Worm (Caenorhabditis elegans): ENCODE results near the gene gcy-8.

Gene gcy-8

DNA sequence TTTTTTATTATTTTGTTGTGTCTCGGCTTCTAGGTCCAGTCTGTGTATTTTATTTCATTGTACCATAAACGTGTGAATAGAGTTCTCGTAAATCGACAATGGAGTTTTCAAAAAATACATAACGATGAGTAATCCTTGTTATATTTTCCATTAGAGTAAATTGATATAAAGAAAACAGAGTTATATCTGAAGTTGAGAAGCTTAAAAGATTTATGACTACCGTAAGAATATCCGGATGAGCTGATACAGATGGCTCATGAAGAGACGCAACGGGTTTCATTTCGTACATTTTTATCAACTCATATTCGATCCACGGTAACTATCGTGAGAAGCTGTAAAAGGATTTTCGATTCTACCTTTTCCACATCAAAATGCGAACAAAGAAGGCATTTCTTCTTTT, at the start of gene gcy-8:
Gene gcy-8 (plus strand): TSS at position 301 of the 400 bp plus-strand sequence.
- no peak for TF ChIP-seq ceh-31 (tag; optimal IDR thresholded peaks at IDR 0.05)
- no peak for TF ChIP-seq pat-9 (tag; optimal IDR thresholded peaks at IDR 0.05)
- TF ChIP-seq sox-4 (tag; optimal IDR thresholded peaks at IDR 0.05) = no peak
- TF ChIP-seq syd-9 (tag; optimal IDR thresholded peaks at IDR 0.05) = no peak
- TF ChIP-seq ceh-18 (tag; optimal IDR thresholded peaks at IDR 0.05) = no peak
- no peak for TF ChIP-seq C38D4.7 (GFP tag; optimal IDR thresholded peaks at IDR 0.05)
- TF ChIP-seq ceh-6 (GFP tag; optimal IDR thresholded peaks at IDR 0.05) = no peak
- no peak for TF ChIP-seq sox-2 (GFP tag; IDR thresholded peaks at IDR 0.05)
- TF ChIP-seq hlh-13 (GFP tag; optimal IDR thresholded peaks at IDR 0.05) = no peak
- TF ChIP-seq ceh-45 (GFP tag; IDR thresholded peaks at IDR 0.05) = no peak
- no peak for TF ChIP-seq ceh-9 (tag; optimal IDR thresholded peaks at IDR 0.05)

DNA sequence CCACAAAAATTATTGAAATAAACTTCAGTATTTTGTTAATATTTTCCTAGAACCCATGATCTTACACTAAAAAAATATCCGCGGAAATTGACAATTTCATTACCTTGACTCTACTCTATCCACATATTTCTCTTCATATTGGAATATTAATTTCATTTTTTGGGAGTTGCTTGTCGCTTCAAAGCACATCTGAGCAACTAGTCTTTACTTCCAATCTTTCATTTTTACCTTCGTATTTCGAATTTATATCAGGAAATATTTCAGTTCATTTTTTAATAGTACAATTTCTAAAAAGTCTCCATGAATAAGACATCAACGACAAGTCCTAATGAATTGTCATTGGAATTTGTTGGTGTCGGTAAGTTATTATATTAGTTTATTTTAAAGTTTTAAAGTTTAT, 48.9 kb upstream of the gcy-8 start, which contains the start of gene srt-73:
Gene srt-73 (plus strand): TSS at position 301 of the 400 bp plus-strand sequence.
- no peak for TF ChIP-seq K09A11.1 (tag; optimal IDR thresholded peaks at IDR 0.05; ENCODE audit: insufficient read depth)
- no peak for TF ChIP-seq odd-2 (tag; optimal IDR thresholded peaks at IDR 0.05)

DNA sequence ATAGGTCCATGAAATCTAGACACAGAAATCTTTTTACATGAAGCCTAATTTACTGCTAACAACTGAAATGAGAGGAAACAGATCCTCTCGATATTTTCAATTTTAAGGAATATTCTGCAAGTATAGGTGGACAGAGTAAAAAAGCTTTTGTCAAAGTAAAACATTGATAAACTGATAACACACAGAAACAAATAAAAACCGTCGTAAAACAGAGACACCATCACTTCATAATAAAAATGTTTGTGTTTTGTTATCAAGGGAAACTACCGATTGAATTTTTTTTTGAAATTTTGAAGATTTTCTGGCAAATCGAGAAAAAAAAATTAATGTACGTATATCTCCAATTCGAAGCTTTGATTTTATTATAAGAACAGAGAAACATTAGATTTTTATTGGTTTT, 46.8 kb upstream of the gcy-8 start:
- TF ChIP-seq tbx-2 (tag; optimal IDR thresholded peaks at IDR 0.05) = no peak
- TF ChIP-seq dmd-4 (tag; optimal IDR thresholded peaks at IDR 0.05; ENCODE audit: borderline replicate concordance) = no peak
- TF ChIP-seq mec-3 (tag; optimal IDR thresholded peaks at IDR 0.05; ENCODE audit: borderline replicate concordance) = no peak
- TF ChIP-seq pax-1 (tag; optimal IDR thresholded peaks at IDR 0.05) = no peak
- TF ChIP-seq pros-1 (tag; optimal IDR thresholded peaks at IDR 0.05) = no peak
- TF ChIP-seq hlh-13 (GFP tag; optimal IDR thresholded peaks at IDR 0.05) = no peak
- no peak for TF ChIP-seq elt-2 (tag; optimal IDR thresholded peaks at IDR 0.05)
- TF ChIP-seq nfya-1 (tag; optimal IDR thresholded peaks at IDR 0.05) = no peak
- TF ChIP-seq sox-4 (tag; optimal IDR thresholded peaks at IDR 0.05) = no peak
- TF ChIP-seq unc-42 (tag; optimal IDR thresholded peaks at IDR 0.05) = no peak

DNA sequence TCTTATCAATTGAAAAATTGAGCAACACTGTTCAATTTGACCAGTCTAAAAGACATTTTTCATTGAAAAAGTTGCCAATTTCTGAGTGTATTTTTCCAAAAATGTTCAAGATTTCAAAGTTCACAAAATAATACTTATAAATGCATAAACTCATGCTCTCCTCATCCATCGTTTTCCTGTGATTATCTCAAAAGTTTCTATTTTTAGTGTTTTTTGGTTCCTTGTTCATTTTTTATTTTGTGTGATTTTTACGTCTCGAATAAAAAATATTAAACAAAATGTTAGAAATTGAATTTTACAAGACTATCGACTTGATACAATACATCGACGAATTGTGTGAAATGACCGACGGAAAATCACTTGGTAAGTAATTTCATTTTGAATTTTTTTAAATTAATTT, 46.2 kb upstream of the gcy-8 start, which contains the start of gene atic-1:
Gene atic-1 (plus strand): TSS at position 301 of the 400 bp plus-strand sequence.
- TF ChIP-seq ceh-14 (tag; optimal IDR thresholded peaks at IDR 0.05) = no peak

DNA sequence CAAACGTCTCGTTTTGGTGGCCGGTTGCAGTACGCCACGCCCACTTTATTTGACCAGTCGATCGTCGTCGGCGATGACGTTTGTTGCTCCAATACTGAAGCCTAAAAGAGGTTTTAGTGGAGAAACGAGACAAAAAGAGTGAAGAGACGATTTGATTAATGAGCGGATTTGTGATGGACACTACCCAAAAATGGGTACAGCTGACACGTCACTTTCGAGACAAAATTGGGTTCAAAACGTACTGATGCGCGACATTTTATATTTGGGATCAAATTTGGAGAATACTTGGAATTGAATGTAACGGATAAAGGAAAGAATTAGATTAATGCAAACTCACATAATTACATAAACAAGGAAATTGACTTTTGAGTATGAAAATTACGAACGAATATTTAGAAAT, 30.5 kb upstream of the gcy-8 start, which contains the start of gene ilys-4:
Gene ilys-4 (minus strand): TSS at position 101 of the 400 bp plus-strand sequence.
- TF ChIP-seq pax-1 (tag; optimal IDR thresholded peaks at IDR 0.05) = no peak
- TF ChIP-seq che-1 (tag; optimal IDR thresholded peaks at IDR 0.05) = no peak
- no peak for TF ChIP-seq mec-3 (tag; optimal IDR thresholded peaks at IDR 0.05; ENCODE audit: borderline replicate concordance)
- no peak for TF ChIP-seq ceh-30 (tag; optimal IDR thresholded peaks at IDR 0.05)
- no peak for TF ChIP-seq unc-55 (GFP tag; optimal IDR thresholded peaks at IDR 0.05)
- TF ChIP-seq ttx-3 (tag; optimal IDR thresholded peaks at IDR 0.05) = no peak

DNA sequence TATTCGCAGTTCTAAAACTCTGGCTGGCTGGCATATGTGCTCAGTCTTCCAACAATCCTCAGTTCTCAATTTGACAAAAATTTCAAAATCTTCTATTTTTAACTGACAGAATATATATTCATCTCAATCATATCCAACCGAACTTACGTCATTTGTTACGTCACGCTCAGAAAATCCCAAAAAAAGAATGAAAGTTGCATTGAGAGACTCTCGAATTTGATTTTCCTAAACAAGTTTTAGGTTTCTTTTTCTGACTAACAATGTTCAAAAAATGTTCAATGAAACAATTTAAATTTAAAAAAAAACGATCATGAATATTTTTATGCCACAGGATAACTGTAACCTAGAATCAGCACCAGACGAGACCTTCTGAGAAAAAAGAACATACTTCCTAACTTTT, 30.0 kb upstream of the gcy-8 start:
- TF ChIP-seq pros-1 (tag; optimal IDR thresholded peaks at IDR 0.05) (no peak), pqm-1 (tag; optimal IDR thresholded peaks at IDR 0.05) (no peak), ceh-18 (tag; optimal IDR thresholded peaks at IDR 0.05) (no peak), C08G9.2 (tag; optimal IDR thresholded peaks at IDR 0.05) (no peak), T23F11.4 (GFP tag; optimal IDR thresholded peaks at IDR 0.05) (no peak), ama-1 (optimal IDR thresholded peaks at IDR 0.05) (no peak), fax-1 (tag; optimal IDR thresholded peaks at IDR 0.05) (no peak), unc-42 (tag; optimal IDR thresholded peaks at IDR 0.05) (no peak), madf-2 (tag; optimal IDR thresholded peaks at IDR 0.05) (no peak), eyg-1 (tag; optimal IDR thresholded peaks at IDR 0.05) (no peak), unc-3 (GFP tag; conservative IDR thresholded peaks at IDR 0.05) (no peak), unc-3 (tag; optimal IDR thresholded peaks at IDR 0.05) (no peak), ref-2 (tag; optimal IDR thresholded peaks at IDR 0.05) (no peak), C38D4.7 (GFP tag; optimal IDR thresholded peaks at IDR 0.05) (no peak), ahr-1 (tag; optimal IDR thresholded peaks at IDR 0.05) (no peak)

Data from whole organism, late embryonic.